Fruit fly (Drosophila melanogaster) whole organism, embryonic: ENCODE measurements around the gene CG13247.

Experiments used
- B-H2 ChIP-seq: fragments of 200-800 bp; sonication (Bioruptor generic); optimal IDR thresholded peaks from 2 replicates; lab custom pipeline; 2018; ENCODE audit warnings: missing biosample characterization, mild to moderate bottlenecking, missing genetic modification characterization
- BEAF-32 ChIP-seq: fragments of 200-800 bp; sonication (Bioruptor generic); optimal IDR thresholded peaks from 3 replicates; lab custom pipeline; 2017; ENCODE audit warnings: missing biosample characterization, missing genetic modification characterization, mild to moderate bottlenecking, moderate library complexity, missing genetic modification reagents
- Bdp1 ChIP-seq: fragments of 200-800 bp; sonication (Bioruptor generic); optimal IDR thresholded peaks from 3 replicates; lab custom pipeline; 2016; ENCODE audit warnings: missing biosample characterization, missing genetic modification characterization
- BtbVII ChIP-seq: fragments of 200-800 bp; sonication (Bioruptor generic); optimal IDR thresholded peaks from 3 replicates; lab custom pipeline; 2017; ENCODE audit warnings: missing biosample characterization, mild to moderate bottlenecking, missing genetic modification characterization
- CG11398 ChIP-seq: fragments of 200-800 bp; sonication (Bioruptor generic); optimal IDR thresholded peaks from 2 replicates; lab custom pipeline; 2016; ENCODE audit warnings: missing biosample characterization, missing genetic modification characterization
- CG11696 ChIP-seq: fragments of 200-800 bp; sonication (Bioruptor generic); IDR thresholded peaks from 2 replicates; pipeline ENCODE4 v1.3.6; 2022; ENCODE audit warnings: missing biosample characterization, missing genetic modification characterization
- CG13894 ChIP-seq: fragments of 200-800 bp; sonication (Bioruptor generic); optimal IDR thresholded peaks from 3 replicates; lab custom pipeline; 2018; ENCODE audit warnings: missing biosample characterization, mild to moderate bottlenecking, missing genetic modification characterization, moderate library complexity
- CG14710 ChIP-seq: fragments of 200-800 bp; sonication (Bioruptor generic); optimal IDR thresholded peaks from 3 replicates; lab custom pipeline; 2019; ENCODE audit warnings: missing biosample characterization, mild to moderate bottlenecking, missing genetic modification characterization, moderate library complexity
- CG14965 ChIP-seq: fragments of 200-800 bp; sonication (Bioruptor generic); optimal IDR thresholded peaks from 2 replicates; lab custom pipeline; 2016; ENCODE audit warnings: missing biosample characterization, missing genetic modification characterization, borderline replicate concordance
- CG16779 ChIP-seq: fragments of 200-800 bp; sonication (Bioruptor generic); IDR thresholded peaks from 2 replicates; pipeline ENCODE4 v1.3.6; 2022; ENCODE audit warnings: missing biosample characterization, missing genetic modification characterization
- CG17829 ChIP-seq: fragments of 200-800 bp; optimal IDR thresholded peaks from 2 replicates; lab custom pipeline; 2019; ENCODE audit warnings: missing biosample characterization, mild to moderate bottlenecking, missing genetic modification characterization, moderate library complexity
- CG18619 ChIP-seq: fragments of 200-800 bp; sonication (Bioruptor generic); optimal IDR thresholded peaks from 3 replicates; lab custom pipeline; 2017; ENCODE audit warnings: missing biosample characterization, mild to moderate bottlenecking, missing genetic modification characterization
- CG30020 ChIP-seq: fragments of 200-800 bp; optimal IDR thresholded peaks from 2 replicates; lab custom pipeline; 2019; ENCODE audit warnings: missing biosample characterization, mild to moderate bottlenecking, missing genetic modification characterization, moderate library complexity
- CG30431 ChIP-seq: fragments of 200-800 bp; sonication (Bioruptor generic); optimal IDR thresholded peaks from 2 replicates; lab custom pipeline; 2017; ENCODE audit warnings: missing biosample characterization, missing genetic modification characterization
- CG5953 ChIP-seq: fragments of 200-800 bp; sonication (Bioruptor generic); IDR thresholded peaks from 2 replicates; pipeline ENCODE4 v1.3.6; 2022; ENCODE audit warnings: missing biosample characterization, missing genetic modification characterization
- CG6813 ChIP-seq: fragments of 200-800 bp; sonication (Bioruptor generic); optimal IDR thresholded peaks from 2 replicates; lab custom pipeline; 2017; ENCODE audit warnings: missing biosample characterization, missing genetic modification characterization, mild to moderate bottlenecking, moderate library complexity, missing genetic modification reagents
- CG9437 ChIP-seq: fragments of 200-800 bp; sonication (Bioruptor generic); optimal IDR thresholded peaks from 2 replicates; lab custom pipeline; 2018; ENCODE audit warnings: missing biosample characterization, mild to moderate bottlenecking, missing genetic modification characterization
- CTCF ChIP-seq: fragments of 200-800 bp; sonication (Bioruptor generic); optimal IDR thresholded peaks from 2 replicates; lab custom pipeline; 2017; ENCODE audit warnings: missing biosample characterization, mild to moderate bottlenecking, missing genetic modification characterization, moderate library complexity
- CrebB ChIP-seq: fragments of 200-800 bp; sonication (Bioruptor generic); optimal IDR thresholded peaks from 3 replicates; lab custom pipeline; 2018; ENCODE audit warnings: missing biosample characterization, mild to moderate bottlenecking, missing genetic modification characterization
- D ChIP-seq, 2 experiments: fragments of 200-800 bp in 1 of 2; fragments of >200 bp in 1 of 2; sonication (Bioruptor generic) in 1 of 2; optimal IDR thresholded peaks; 2 replicates in 1 of 2; 3 replicates in 1 of 2; lab custom pipeline; 2017; ENCODE audit warnings: mild to moderate bottlenecking in 1 of 2, missing biosample characterization in 1 of 2, missing genetic modification characterization in 1 of 2, missing genetic modification reagents in 1 of 2
- Dip2 ChIP-seq: fragments of 200-800 bp; sonication (Bioruptor generic); IDR thresholded peaks from 2 replicates; pipeline ENCODE4 v1.3.6; 2022; ENCODE audit warnings: missing biosample characterization, missing genetic modification characterization
- E2f2 ChIP-seq: fragments of 200-800 bp; sonication (Bioruptor generic); IDR thresholded peaks from 2 replicates; pipeline ENCODE4 v1.3.6; 2022; ENCODE audit warnings: missing biosample characterization, missing genetic modification characterization
- Ets65A ChIP-seq: fragments of 200-800 bp; sonication (Bioruptor generic); peaks from one replicate; lab custom pipeline; 2016; ENCODE audit warnings: missing biosample characterization, missing genetic modification characterization
- Fer1 ChIP-seq: fragments of 200-800 bp; sonication (Bioruptor generic); optimal IDR thresholded peaks from 2 replicates; lab custom pipeline; 2017; ENCODE audit warnings: missing biosample characterization, mild to moderate bottlenecking, missing genetic modification characterization
- HLH54F ChIP-seq: fragments of 200-800 bp; sonication (Bioruptor generic); optimal IDR thresholded peaks from 3 replicates; lab custom pipeline; 2016; ENCODE audit warnings: missing biosample characterization, missing genetic modification characterization
- HLHmδ ChIP-seq: fragments of 200-800 bp; sonication (Bioruptor generic); optimal IDR thresholded peaks from 2 replicates; lab custom pipeline; 2018; ENCODE audit warnings: missing biosample characterization, mild to moderate bottlenecking, missing genetic modification characterization, moderate library complexity
- HmgD ChIP-seq: fragments of 200-800 bp; sonication (Bioruptor generic); optimal IDR thresholded peaks from 3 replicates; lab custom pipeline; 2016; ENCODE audit warnings: missing biosample characterization, missing genetic modification characterization
- HmgZ ChIP-seq: fragments of 200-800 bp; sonication (Bioruptor generic); optimal IDR thresholded peaks from 2 replicates; lab custom pipeline; 2018; ENCODE audit warnings: missing biosample characterization, mild to moderate bottlenecking, missing genetic modification characterization
- Sry-δ ChIP-seq: fragments of 200-800 bp; sonication (Bioruptor generic); optimal IDR thresholded peaks from 2 replicates; lab custom pipeline; 2016; ENCODE audit warnings: missing biosample characterization, missing genetic modification characterization
- Trl ChIP-seq, 3 experiments: fragments of >200 bp in 2 of 3; fragments of 200-800 bp in 1 of 3; sonication (Bioruptor generic) in 1 of 3; optimal IDR thresholded peaks; 2 replicates in 1 of 3; 3 replicates in 2 of 3; lab custom pipeline; 2016 to 2017; ENCODE audit warnings: missing biosample characterization in 1 of 3, missing genetic modification characterization in 1 of 3
- chif ChIP-seq, 2 experiments: fragments of 200-800 bp; sonication (Bioruptor generic); optimal IDR thresholded peaks; 3 replicates each; lab custom pipeline; 2016; ENCODE audit warnings: missing biosample characterization in 2 of 2, missing genetic modification characterization in 2 of 2
- corto ChIP-seq: fragments of 200-800 bp; sonication (Bioruptor generic); optimal IDR thresholded peaks from 2 replicates; lab custom pipeline; 2016; ENCODE audit warnings: missing biosample characterization, mild to moderate bottlenecking, missing genetic modification characterization, moderate library complexity
- dmrt11E ChIP-seq: fragments of 200-800 bp; sonication (Bioruptor generic); optimal IDR thresholded peaks from 3 replicates; lab custom pipeline; 2018; ENCODE audit warnings: missing biosample characterization, mild to moderate bottlenecking, missing genetic modification characterization, moderate library complexity
- dmrt99B ChIP-seq: fragments of 200-800 bp; sonication (Bioruptor generic); optimal IDR thresholded peaks from 2 replicates; lab custom pipeline; 2018; ENCODE audit warnings: missing biosample characterization, mild to moderate bottlenecking, missing genetic modification characterization, moderate library complexity
- en ChIP-seq: fragments of 200-800 bp; sonication (Bioruptor generic); optimal IDR thresholded peaks from 2 replicates; lab custom pipeline; 2016; ENCODE audit warnings: missing biosample characterization, missing genetic modification characterization
- grn ChIP-seq: fragments of 200-800 bp; sonication (Bioruptor generic); optimal IDR thresholded peaks from 3 replicates; lab custom pipeline; 2017; ENCODE audit warnings: missing biosample characterization, missing genetic modification characterization
- gsb-n ChIP-seq: fragments of 200-800 bp; sonication (Bioruptor generic); optimal IDR thresholded peaks from 3 replicates; lab custom pipeline; 2018; ENCODE audit warnings: missing biosample characterization, mild to moderate bottlenecking, missing genetic modification characterization
- ind ChIP-seq: fragments of 200-800 bp; sonication (Bioruptor generic); optimal IDR thresholded peaks from 3 replicates; lab custom pipeline; 2016; ENCODE audit warnings: missing biosample characterization, missing genetic modification characterization
- luna ChIP-seq: fragments of 200-800 bp; sonication (Bioruptor generic); optimal IDR thresholded peaks from 2 replicates; lab custom pipeline; 2016; ENCODE audit warnings: missing biosample characterization, missing genetic modification characterization
- pum ChIP-seq: fragments of 200-800 bp; sonication (Bioruptor generic); optimal IDR thresholded peaks from 2 replicates; lab custom pipeline; 2016; ENCODE audit warnings: missing biosample characterization, missing genetic modification characterization
- ranshi ChIP-seq: fragments of 200-800 bp; sonication (Bioruptor generic); IDR thresholded peaks from 2 replicates; pipeline ENCODE4 v1.3.6; 2022; ENCODE audit warnings: missing biosample characterization, missing genetic modification characterization
- ro ChIP-seq: fragments of 200-800 bp; sonication (Bioruptor generic); IDR thresholded peaks from 2 replicates; pipeline ENCODE4 v1.3.6; 2022; ENCODE audit warnings: missing biosample characterization, missing genetic modification characterization
- salm ChIP-seq: fragments of 200-800 bp; sonication (Bioruptor generic); optimal IDR thresholded peaks from 2 replicates; lab custom pipeline; 2018; ENCODE audit warnings: missing biosample characterization, mild to moderate bottlenecking, missing genetic modification characterization
- stc ChIP-seq: fragments of 200-800 bp; sonication (Bioruptor generic); IDR thresholded peaks from 2 replicates; pipeline ENCODE4 v1.3.6; 2022; ENCODE audit warnings: missing biosample characterization, missing genetic modification characterization
- stwl ChIP-seq: fragments of 200-800 bp; sonication (Bioruptor generic); optimal IDR thresholded peaks from 3 replicates; lab custom pipeline; 2018; ENCODE audit warnings: missing biosample characterization, mild to moderate bottlenecking, missing genetic modification characterization, moderate library complexity
- tll ChIP-seq, 2 experiments: fragments of 200-800 bp in 1 of 2; fragments of >200 bp in 1 of 2; sonication (Bioruptor generic) in 1 of 2; optimal IDR thresholded peaks; 2 replicates each; lab custom pipeline; 2017 to 2019; ENCODE audit warnings: missing biosample characterization in 2 of 2, missing genetic modification characterization in 2 of 2, mild to moderate bottlenecking in 1 of 2, moderate library complexity in 1 of 2
- wdn ChIP-seq: fragments of 200-800 bp; sonication (Bioruptor generic); IDR thresholded peaks from 2 replicates; pipeline ENCODE4 v1.3.6; 2022; ENCODE audit warnings: missing biosample characterization, missing genetic modification characterization
- wek ChIP-seq: fragments of 200-800 bp; sonication (Bioruptor generic); optimal IDR thresholded peaks from 3 replicates; lab custom pipeline; 2018; ENCODE audit warnings: missing biosample characterization, mild to moderate bottlenecking, missing genetic modification characterization, moderate library complexity
- yki ChIP-seq: fragments of >200 bp; optimal IDR thresholded peaks from 3 replicates; lab custom pipeline; 2018

The CG13247 gene

DNA sequence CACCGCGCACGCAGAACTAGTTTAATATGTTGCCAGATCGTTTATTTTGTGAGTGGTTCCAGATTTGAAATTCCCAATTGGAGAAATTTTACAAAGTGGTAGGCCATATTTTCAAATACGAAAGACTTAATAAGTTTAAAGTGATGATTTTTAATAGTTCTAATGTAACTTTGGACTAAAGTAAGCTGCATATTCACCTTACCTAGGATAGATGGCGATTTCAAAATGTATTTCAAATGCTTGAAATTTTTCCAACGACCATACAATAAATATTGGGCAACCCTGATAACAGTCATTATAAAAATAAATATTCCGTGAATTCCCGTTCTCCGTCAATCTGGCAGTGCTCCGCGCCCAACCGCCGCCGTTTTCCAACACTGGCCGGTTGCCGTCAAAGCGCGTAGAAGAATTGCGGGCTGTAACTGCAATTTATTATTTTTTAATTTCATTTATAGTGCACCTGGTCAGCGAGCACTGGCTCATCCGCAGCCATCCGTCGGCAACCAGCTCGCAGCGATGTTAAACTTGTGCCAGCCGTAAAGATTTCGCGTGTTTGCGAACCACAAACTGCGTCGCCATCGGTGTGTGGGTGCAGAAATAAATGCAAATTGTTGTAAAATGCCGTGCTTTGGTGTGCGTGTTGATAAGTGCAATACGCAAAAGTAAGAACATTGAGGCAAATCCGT, 5.9 kb downstream of the CG13247 start, which contains the start of the genes Ide and RhoBTB (continued):
- peak; percentile 77 to 79 for TF ChIP-seq chif (GFP tag; optimal IDR thresholded peaks at IDR 0.05; lab: Kevin White, UChicago)
- TF ChIP-seq HmgZ (tag; lab: Kevin White, UChicago), result peak; percentile 72
- peak; percentile 4 for TF ChIP-seq CrebB
- peak; percentile 90 for TF ChIP-seq HLH54F (GFP tag; lab: Kevin White, UChicago)
- TF ChIP-seq CG30020 (tag; lab: Kevin White, UChicago), result peak; percentile 66
- TF ChIP-seq ranshi (GFP tag; lab: Robert Waterston, UW), result peak; percentile 74; the same call in 1 of the 2 replicates
- TF ChIP-seq CG13894 (tag; lab: Kevin White, UChicago), result no peak
- peak in 1 of 2 experiments; percentile 23 for TF ChIP-seq Trl (optimal IDR thresholded peaks at IDR 0.05; lab: Kevin White, UChicago)
- peak; percentile 86 for TF ChIP-seq Trl (GFP tag; optimal IDR thresholded peaks at IDR 0.05; lab: Kevin White, UChicago)
- peak; percentile 31; the same call in 1 of the 2 replicates for TF ChIP-seq Dip2 (GFP tag; lab: Robert Waterston, UW)
- peak; percentile 58 for TF ChIP-seq BEAF-32
- TF ChIP-seq ind (GFP tag; lab: Kevin White, UChicago), result peak; percentile 93
- TF ChIP-seq CG16779, result no peak
- peak; percentile 91 for TF ChIP-seq pum (GFP tag; lab: Kevin White, UChicago)
- peak; percentile 79 for TF ChIP-seq CG17829
- TF ChIP-seq CTCF (GFP tag; lab: Kevin White, UChicago), result peak; percentile 30
- no peak for TF ChIP-seq CG11398 (GFP tag; lab: Kevin White, UChicago)
- TF ChIP-seq Sry-δ (GFP tag; lab: Kevin White, UChicago), result peak; percentile 66
- peak; percentile 77 for TF ChIP-seq CG9437 (GFP tag; lab: Kevin White, UChicago)
- peak; percentile 63 for TF ChIP-seq Bdp1 (GFP tag; lab: Kevin White, UChicago)
- no peak for TF ChIP-seq CG11696
- peak; percentile 37 for TF ChIP-seq wek (GFP tag; lab: Kevin White, UChicago)
- TF ChIP-seq dmrt99B (tag; lab: Kevin White, UChicago), result no peak
- peak; percentile 66 for TF ChIP-seq dmrt11E
- no peak for TF ChIP-seq HLHmδ (GFP tag; lab: Kevin White, UChicago)
- TF ChIP-seq salm (tag; lab: Kevin White, UChicago), result no peak
- TF ChIP-seq stc, result peak; percentile 23; the same call in 1 of the 2 replicates
- peak; percentile 87 for TF ChIP-seq CG14710 (tag; lab: Kevin White, UChicago)
- no peak for TF ChIP-seq CG5953 (GFP tag; lab: Robert Waterston, UW)
- TF ChIP-seq B-H2 (GFP tag; lab: Kevin White, UChicago), result peak; percentile 82
- TF ChIP-seq gsb-n, result no peak
- TF ChIP-seq CG14965 (GFP tag; lab: Kevin White, UChicago), result peak; percentile 22
- TF ChIP-seq tll (GFP tag; optimal IDR thresholded peaks at IDR 0.05; lab: Kevin White, UChicago), result peak in 1 of 2 experiments; percentile 16
- no peak for TF ChIP-seq grn (GFP tag; lab: Kevin White, UChicago)
- TF ChIP-seq CG30431 (GFP tag; lab: Kevin White, UChicago), result peak; percentile 56
- no peak for TF ChIP-seq yki (lab: Kevin White, UChicago)
- TF ChIP-seq BtbVII (GFP tag; lab: Kevin White, UChicago), result peak; percentile 19
- TF ChIP-seq Ets65A (GFP tag; lab: Kevin White, UChicago), result peak; percentile 99
- TF ChIP-seq HmgD (GFP tag; lab: Kevin White, UChicago), result peak; percentile 72
- TF ChIP-seq E2f2 (GFP tag; lab: Robert Waterston, UW), result peak; percentile 83
- peak; percentile 60 for TF ChIP-seq Fer1 (GFP tag; lab: Kevin White, UChicago)
- peak; percentile 80 for TF ChIP-seq CG18619
- no peak for TF ChIP-seq corto (GFP tag; lab: Kevin White, UChicago)
- TF ChIP-seq D (optimal IDR thresholded peaks at IDR 0.05; lab: Kevin White, UChicago), result peak; percentile 53
- peak; percentile 50 for TF ChIP-seq D (GFP tag; optimal IDR thresholded peaks at IDR 0.05; lab: Kevin White, UChicago)
- TF ChIP-seq luna (GFP tag; lab: Kevin White, UChicago), result peak; percentile 80
- TF ChIP-seq ro, result no peak
- TF ChIP-seq en (GFP tag; lab: Kevin White, UChicago), result peak; percentile 52
- TF ChIP-seq wdn (GFP tag; lab: Robert Waterston, UW), result peak; percentile 48; the same call in 1 of the 2 replicates
- no peak for TF ChIP-seq CG6813
- TF ChIP-seq stwl (tag; lab: Kevin White, UChicago), result peak; percentile 63
